Fruit fly (Drosophila melanogaster) whole organism, adult: Measurements from ENCODE around the gene CG31538.
A peak's percentile ranks its signal among the peaks of the same experiment; 100 is the strongest.

ENCODE experiments used
- CG11617 ChIP-seq: fragments of 200-800 bp; sonication (Bioruptor generic); optimal IDR thresholded peaks from 2 replicates; lab custom pipeline; 2017; ENCODE audit warnings: mild to moderate bottlenecking, missing biosample characterization, missing genetic modification reagents, missing genetic modification characterization
- CG12768 ChIP-seq: fragments of 200-800 bp; sonication (Bioruptor generic); optimal IDR thresholded peaks from 2 replicates; lab custom pipeline; 2017; ENCODE audit warnings: missing biosample characterization, missing genetic modification characterization, mild to moderate bottlenecking, moderate library complexity, missing genetic modification reagents
- CG14711 ChIP-seq: fragments of 200-800 bp; sonication (Bioruptor generic); optimal IDR thresholded peaks from 2 replicates; lab custom pipeline; 2018; ENCODE audit warnings: missing biosample characterization, mild to moderate bottlenecking, missing genetic modification characterization, moderate library complexity
- CG1620 ChIP-seq: fragments of 200-800 bp; sonication (Bioruptor generic); optimal IDR thresholded peaks from 2 replicates; lab custom pipeline; 2016; ENCODE audit warnings: missing biosample characterization, missing genetic modification characterization
- CG33017 ChIP-seq: fragments of 200-800 bp; sonication (Bioruptor generic); optimal IDR thresholded peaks from 2 replicates; lab custom pipeline; 2018; ENCODE audit warnings: missing biosample characterization, mild to moderate bottlenecking, missing genetic modification characterization, moderate library complexity
- CG5204 ChIP-seq: fragments of 200-800 bp; sonication (Bioruptor generic); optimal IDR thresholded peaks from 2 replicates; lab custom pipeline; 2016; ENCODE audit warnings: missing biosample characterization, missing genetic modification characterization
- CG7045 ChIP-seq: fragments of 200-800 bp; sonication (Bioruptor generic); optimal IDR thresholded peaks from 2 replicates; lab custom pipeline; 2017; ENCODE audit warnings: missing biosample characterization, mild to moderate bottlenecking, missing genetic modification characterization
- CG7101 ChIP-seq: fragments of 200-800 bp; sonication (Bioruptor generic); optimal IDR thresholded peaks from 2 replicates; lab custom pipeline; 2018; ENCODE audit warnings: missing biosample characterization, mild to moderate bottlenecking, missing genetic modification characterization, moderate library complexity
- Clk ChIP-seq: fragments of 200-800 bp; sonication (Bioruptor generic); optimal IDR thresholded peaks from 2 replicates; lab custom pipeline; 2017; ENCODE audit warnings: missing biosample characterization, missing genetic modification characterization
- Crg-1 ChIP-seq: fragments of 200-800 bp; sonication (Bioruptor generic); optimal IDR thresholded peaks from 2 replicates; lab custom pipeline; 2016; ENCODE audit warnings: missing biosample characterization, missing genetic modification characterization
- Hr96 ChIP-seq: fragments of 200-800 bp; sonication (Bioruptor generic); optimal IDR thresholded peaks from 2 replicates; lab custom pipeline; 2016; ENCODE audit warnings: missing biosample characterization, missing genetic modification characterization
- Mnt ChIP-seq: fragments of 200-800 bp; sonication (Bioruptor generic); optimal IDR thresholded peaks from 2 replicates; lab custom pipeline; 2016; ENCODE audit warnings: missing biosample characterization, mild to moderate bottlenecking, missing genetic modification characterization
- bab1 ChIP-seq: fragments of 200-800 bp; sonication (Bioruptor generic); optimal IDR thresholded peaks from 3 replicates; lab custom pipeline; 2019; ENCODE audit warnings: missing biosample characterization, mild to moderate bottlenecking, missing genetic modification characterization, moderate library complexity
- cic ChIP-seq: fragments of 200-800 bp; sonication (Bioruptor generic); optimal IDR thresholded peaks from 2 replicates; lab custom pipeline; 2017; ENCODE audit warnings: missing biosample characterization, mild to moderate bottlenecking, missing genetic modification characterization, moderate library complexity
- cnc ChIP-seq, 2 experiments: fragments of >200 bp; optimal IDR thresholded peaks; 2 replicates each; lab custom pipeline; 2017
- kay ChIP-seq: fragments of 200-800 bp; sonication (Bioruptor generic); peaks from one replicate; lab custom pipeline; 2016; ENCODE audit warnings: missing biosample characterization, missing genetic modification characterization, borderline replicate concordance
- ovo ChIP-seq: fragments of 200-800 bp; sonication (Bioruptor generic); optimal IDR thresholded peaks from 2 replicates; lab custom pipeline; 2016; ENCODE audit warnings: missing biosample characterization, missing genetic modification characterization
- pad ChIP-seq: fragments of 200-800 bp; sonication (Bioruptor generic); optimal IDR thresholded peaks from 3 replicates; lab custom pipeline; 2017; ENCODE audit warnings: missing biosample characterization, missing genetic modification characterization, mild to moderate bottlenecking, moderate library complexity, missing genetic modification reagents
- tj ChIP-seq: fragments of 200-800 bp; sonication (Bioruptor generic); optimal IDR thresholded peaks from 3 replicates; lab custom pipeline; 2017; ENCODE audit warnings: missing biosample characterization, mild to moderate bottlenecking, missing genetic modification characterization, moderate library complexity
- toe ChIP-seq: fragments of 200-800 bp; sonication (Bioruptor generic); optimal IDR thresholded peaks from 2 replicates; lab custom pipeline; 2016; ENCODE audit warnings: missing biosample characterization, missing genetic modification characterization

CG31538 gene

dm6 chr3R:5297315-5297714, 19.7 kb upstream of the CG31538 start:
- TF ChIP-seq bab1 (GFP tag; lab: Kevin White, UChicago): peak; percentile 58
- TF ChIP-seq Mnt (GFP tag; lab: Kevin White, UChicago): peak; percentile 42
- peak; percentile 26 for TF ChIP-seq kay (GFP tag; lab: Kevin White, UChicago)
- no peak for TF ChIP-seq CG12768 (GFP tag; lab: Kevin White, UChicago)
- TF ChIP-seq CG1620: peak; percentile 13

dm6 chr3R:5295090-5295489, 17.5 kb upstream of the CG31538 start:
- TF ChIP-seq pad (no peak), CG11617 (GFP tag; lab: Kevin White, UChicago) (no peak), CG5204 (no peak), Hr96 (no peak), kay (GFP tag; lab: Kevin White, UChicago) (peak; percentile 81), cic (peak; percentile 14), CG1620 (no peak), Mnt (GFP tag; lab: Kevin White, UChicago) (no peak)

- TF ChIP-seq CG14711 (tag; lab: Kevin White, UChicago) (no peak), tj (GFP tag; lab: Kevin White, UChicago) (no peak), pad (no peak), Crg-1 (GFP tag; lab: Kevin White, UChicago) (no peak), CG7101 (no peak), ovo (GFP tag; lab: Kevin White, UChicago) (no peak), Mnt (GFP tag; lab: Kevin White, UChicago) (no peak), bab1 (GFP tag; lab: Kevin White, UChicago) (no peak), CG5204 (no peak), CG33017 (no peak), cnc (optimal IDR thresholded peaks at IDR 0.05; lab: Kevin White, UChicago) (no peak), Clk (GFP tag; lab: Kevin White, UChicago) (no peak), cic (no peak), kay (GFP tag; lab: Kevin White, UChicago) (no peak), CG12768 (GFP tag; lab: Kevin White, UChicago) (no peak), toe (GFP tag; lab: Kevin White, UChicago) (no peak), CG7045 (no peak), CG1620 (no peak), CG11617 (GFP tag; lab: Kevin White, UChicago) (no peak), Hr96 (no peak)
Measured at dm6 chr3R:5290738-5291137, 13.1 kb upstream of the CG31538 start.

DNA sequence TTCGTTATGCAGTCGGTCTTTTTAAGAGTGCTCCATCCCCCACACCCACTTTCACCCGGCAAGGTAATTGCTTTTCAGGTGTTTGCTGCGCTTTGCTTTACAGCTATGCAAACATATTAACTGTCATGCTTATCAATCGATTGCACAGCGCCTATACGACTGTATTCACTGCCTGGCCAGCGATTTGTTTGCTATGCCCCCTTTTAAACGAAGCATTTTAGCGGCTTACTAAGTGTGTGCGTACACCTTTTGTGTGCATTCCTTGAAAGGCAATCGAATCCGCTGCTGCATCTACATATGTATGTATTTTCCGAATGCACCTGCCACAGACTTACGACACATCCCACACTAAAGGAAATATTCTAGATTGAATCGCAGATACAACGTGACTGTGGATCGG, 10.3 kb upstream of the CG31538 start:
- no peak for TF ChIP-seq CG11617 (GFP tag; lab: Kevin White, UChicago)
- TF ChIP-seq tj (GFP tag; lab: Kevin White, UChicago): no peak
- no peak for TF ChIP-seq CG14711 (tag; lab: Kevin White, UChicago)
- TF ChIP-seq CG7101: no peak
- TF ChIP-seq Clk (GFP tag; lab: Kevin White, UChicago): no peak

DNA sequence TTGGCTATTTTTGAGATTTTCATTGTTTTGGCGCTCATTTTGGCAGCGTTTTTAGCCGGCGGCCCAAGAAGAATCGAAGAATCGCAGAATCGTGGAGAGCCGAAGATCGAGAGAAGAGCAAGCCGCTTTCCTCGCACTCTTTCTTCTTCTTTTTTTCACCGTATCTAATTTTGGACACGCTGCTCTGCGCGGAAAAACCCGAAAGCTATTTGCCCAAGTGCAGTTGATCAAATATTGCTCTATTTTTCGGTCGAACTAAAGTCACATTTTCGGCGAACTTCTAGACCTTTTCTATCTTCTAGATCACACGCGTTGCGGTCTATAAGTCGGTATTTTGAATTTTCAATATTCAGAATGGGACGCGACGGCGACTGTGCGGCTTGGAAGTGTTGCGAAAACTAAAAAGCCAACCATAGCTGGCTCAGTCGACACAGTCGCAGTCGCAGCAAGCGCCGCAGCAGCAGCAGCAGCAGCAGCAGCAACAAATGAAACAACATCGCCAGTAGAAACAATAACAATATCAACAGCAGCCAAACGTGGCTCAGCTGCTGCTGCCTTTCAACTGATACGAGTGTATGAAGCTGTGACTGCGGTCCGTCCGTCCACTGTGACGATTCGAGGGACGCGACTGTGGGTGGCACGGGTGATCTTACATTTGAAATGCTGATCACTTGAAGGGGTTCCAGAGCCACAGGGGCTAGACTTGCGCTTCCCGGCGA, 9.4 kb upstream of the CG31538 start:
- no peak for TF ChIP-seq tj (GFP tag; lab: Kevin White, UChicago)
- no peak for TF ChIP-seq Crg-1 (GFP tag; lab: Kevin White, UChicago)
- no peak for TF ChIP-seq ovo (GFP tag; lab: Kevin White, UChicago)
- no peak for TF ChIP-seq toe (GFP tag; lab: Kevin White, UChicago)
- no peak for TF ChIP-seq Mnt (GFP tag; lab: Kevin White, UChicago)
- no peak for TF ChIP-seq pad
- TF ChIP-seq Hr96: no peak
- peak; percentile 36 for TF ChIP-seq cic

- no peak for TF ChIP-seq bab1 (GFP tag; lab: Kevin White, UChicago)
- TF ChIP-seq CG1620: no peak
- TF ChIP-seq CG7045: no peak
- TF ChIP-seq cic: no peak
- no peak for TF ChIP-seq toe (GFP tag; lab: Kevin White, UChicago)
- no peak for TF ChIP-seq CG5204
- no peak for TF ChIP-seq Hr96
- TF ChIP-seq pad: no peak
- no peak for TF ChIP-seq ovo (GFP tag; lab: Kevin White, UChicago)
- TF ChIP-seq CG33017: no peak
- TF ChIP-seq Mnt (GFP tag; lab: Kevin White, UChicago): no peak
- no peak for TF ChIP-seq kay (GFP tag; lab: Kevin White, UChicago)
- TF ChIP-seq CG14711 (tag; lab: Kevin White, UChicago): no peak
- TF ChIP-seq Crg-1 (GFP tag; lab: Kevin White, UChicago): no peak
- TF ChIP-seq CG11617 (GFP tag; lab: Kevin White, UChicago): no peak
- TF ChIP-seq CG7101: no peak
Measured at dm6 chr3R:5285937-5286336, 8.3 kb upstream of the CG31538 start.

DNA sequence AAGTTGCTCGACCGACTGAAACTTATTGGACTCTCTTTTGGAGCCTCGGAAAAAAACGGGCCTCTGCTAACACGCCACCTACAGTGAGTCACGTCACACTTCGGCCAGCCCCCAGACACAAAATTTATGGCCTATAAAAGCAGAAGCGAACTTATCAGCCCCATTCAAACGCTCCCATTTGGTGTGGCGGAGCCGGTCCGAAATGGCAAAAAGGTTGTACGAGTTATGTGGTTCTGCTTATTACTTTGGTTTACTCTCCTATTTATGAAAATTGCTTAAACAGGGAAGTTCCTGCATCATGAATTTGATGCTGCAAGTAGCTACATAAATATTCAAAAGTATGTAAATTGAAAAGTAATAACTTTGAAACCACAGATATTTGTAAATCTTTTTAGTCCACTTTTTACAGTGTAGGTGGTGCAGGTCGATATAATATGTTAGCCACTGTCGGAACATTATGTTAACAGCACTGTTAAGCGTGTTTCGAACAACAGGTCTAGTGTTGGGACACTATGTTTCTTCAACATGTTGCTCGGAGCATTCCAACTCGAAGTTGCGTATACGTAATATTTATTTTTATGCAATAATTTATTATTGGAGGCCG, 5.8 kb upstream of the CG31538 start:
- TF ChIP-seq cnc (optimal IDR thresholded peaks at IDR 0.05; lab: Kevin White, UChicago): no peak
- peak; percentile 75 for TF ChIP-seq CG7101
- TF ChIP-seq CG1620: peak; percentile 45
- peak; percentile 83 for TF ChIP-seq CG33017
- TF ChIP-seq toe (GFP tag; lab: Kevin White, UChicago): peak; percentile 76
- TF ChIP-seq CG14711 (tag; lab: Kevin White, UChicago): peak; percentile 59
- TF ChIP-seq cic: peak; percentile 52
- TF ChIP-seq CG5204: peak; percentile 92
- peak; percentile 70 for TF ChIP-seq Clk (GFP tag; lab: Kevin White, UChicago)
- TF ChIP-seq Mnt (GFP tag; lab: Kevin White, UChicago): peak; percentile 63
- TF ChIP-seq CG7045: peak; percentile 91
- peak; percentile 45 for TF ChIP-seq bab1 (GFP tag; lab: Kevin White, UChicago)
- TF ChIP-seq tj (GFP tag; lab: Kevin White, UChicago): peak; percentile 68
- TF ChIP-seq kay (GFP tag; lab: Kevin White, UChicago): peak; percentile 76
- peak; percentile 43 for TF ChIP-seq ovo (GFP tag; lab: Kevin White, UChicago)
- peak; percentile 81 for TF ChIP-seq Hr96
- peak; percentile 89 for TF ChIP-seq CG12768 (GFP tag; lab: Kevin White, UChicago)
- peak; percentile 61 for TF ChIP-seq pad
- TF ChIP-seq Crg-1 (GFP tag; lab: Kevin White, UChicago): peak; percentile 56
- peak; percentile 86 for TF ChIP-seq CG11617 (GFP tag; lab: Kevin White, UChicago)
